Fruit fly (Drosophila melanogaster): ENCODE results near the gene Nph.

- TF ChIP-seq CG8478 (optimal IDR thresholded peaks at IDR 0.05) (no peak), CTCF (optimal IDR thresholded peaks at IDR 0.05) (no peak)
These were observed 23.2 kb downstream of the Nph start for dm6 chr3R:29981479-29981878.

Measured in S2 (cell line).